Worm (Caenorhabditis elegans): ENCODE data around the gene egl-20.

- TF ChIP-seq ztf-11 (tag; optimal IDR thresholded peaks at IDR 0.05), result no peak
- no peak for TF ChIP-seq nhr-76 (tag; optimal IDR thresholded peaks at IDR 0.05)
These were observed 46.6 kb upstream of the egl-20 start, which contains the start of gene K07F5.14 for ce11 chrIV:9861921-9862320.

Measured in whole organism, mixed stage, embryonic.